Fruit fly (Drosophila melanogaster) whole organism, embryonic: ENCODE measurements around the gene Sk2.

Experiments used
- Abd-B ChIP-seq: fragments of 200-800 bp; sonication (Bioruptor generic); optimal IDR thresholded peaks from 2 replicates; lab custom pipeline; 2018; ENCODE audit warnings: missing biosample characterization, mild to moderate bottlenecking, missing genetic modification characterization, moderate library complexity
- Bgb ChIP-seq: fragments of 200-800 bp; sonication (Bioruptor generic); IDR thresholded peaks from 2 replicates; pipeline ENCODE4 v1.3.6; 2022; ENCODE audit warnings: missing biosample characterization, missing genetic modification characterization; ENCODE audit not compliant: partially characterized antibody
- CG10274 ChIP-seq: fragments of 200-800 bp; sonication (Bioruptor generic); optimal IDR thresholded peaks from 3 replicates; lab custom pipeline; 2017; ENCODE audit warnings: missing biosample characterization, mild to moderate bottlenecking, missing genetic modification characterization
- CG11247 ChIP-seq: fragments of 200-800 bp; sonication (Bioruptor generic); IDR thresholded peaks from 2 replicates; pipeline ENCODE4 v1.3.6; 2022; ENCODE audit warnings: missing biosample characterization, missing genetic modification characterization
- CG11560 ChIP-seq: fragments of 200-800 bp; sonication (Bioruptor generic); IDR thresholded peaks from 3 replicates; pipeline ENCODE4 v1.3.6; 2022; ENCODE audit warnings: missing biosample characterization, missing genetic modification characterization
- CG11695 ChIP-seq: fragments of 200-800 bp; sonication (Bioruptor generic); IDR thresholded peaks from 3 replicates; pipeline ENCODE4 v1.3.6; 2022; ENCODE audit warnings: missing biosample characterization, missing genetic modification characterization
- CG11696 ChIP-seq: fragments of 200-800 bp; sonication (Bioruptor generic); IDR thresholded peaks from 2 replicates; pipeline ENCODE4 v1.3.6; 2022; ENCODE audit warnings: missing biosample characterization, missing genetic modification characterization
- CG12391 ChIP-seq: fragments of 200-800 bp; sonication (Bioruptor generic); optimal IDR thresholded peaks from 3 replicates; lab custom pipeline; 2018; ENCODE audit warnings: missing biosample characterization, mild to moderate bottlenecking, missing genetic modification characterization, moderate library complexity
- CG13624 ChIP-seq: fragments of 200-800 bp; sonication (Bioruptor generic); optimal IDR thresholded peaks from 2 replicates; lab custom pipeline; 2016; ENCODE audit warnings: missing biosample characterization, missing genetic modification characterization
- CG15011 ChIP-seq: fragments of 200-800 bp; sonication (Bioruptor generic); optimal IDR thresholded peaks from 3 replicates; lab custom pipeline; 2018; ENCODE audit warnings: missing biosample characterization, mild to moderate bottlenecking, missing genetic modification characterization
- CG15601 ChIP-seq: fragments of 200-800 bp; sonication (Bioruptor generic); optimal IDR thresholded peaks from 3 replicates; lab custom pipeline; 2019; ENCODE audit warnings: missing biosample characterization, mild to moderate bottlenecking, missing genetic modification characterization, moderate library complexity
- CG17186 ChIP-seq: fragments of 200-800 bp; sonication (Bioruptor generic); optimal IDR thresholded peaks from 3 replicates; lab custom pipeline; 2017; ENCODE audit warnings: missing biosample characterization, missing genetic modification reagents, missing genetic modification characterization
- CG17328 ChIP-seq: fragments of 200-800 bp; sonication (Bioruptor generic); IDR thresholded peaks from 2 replicates; pipeline ENCODE4 v1.3.6; 2022; ENCODE audit warnings: missing biosample characterization, missing genetic modification characterization
- CG17912 ChIP-seq: fragments of 200-800 bp; sonication (Bioruptor generic); optimal IDR thresholded peaks from 2 replicates; lab custom pipeline; 2018; ENCODE audit warnings: missing biosample characterization, mild to moderate bottlenecking, missing genetic modification characterization
- CG18764 ChIP-seq: fragments of 200-800 bp; sonication (Bioruptor generic); optimal IDR thresholded peaks from 3 replicates; lab custom pipeline; 2016; ENCODE audit warnings: missing biosample characterization, missing genetic modification characterization
- CG3407 ChIP-seq: fragments of 200-800 bp; sonication (Bioruptor generic); optimal IDR thresholded peaks from 2 replicates; lab custom pipeline; 2018; ENCODE audit warnings: missing biosample characterization, mild to moderate bottlenecking, missing genetic modification characterization
- CG34376 ChIP-seq: fragments of 200-800 bp; sonication (Bioruptor generic); optimal IDR thresholded peaks from 2 replicates; lab custom pipeline; 2018; ENCODE audit warnings: missing biosample characterization, mild to moderate bottlenecking, missing genetic modification characterization
- CG6175 ChIP-seq: fragments of 200-800 bp; sonication (Bioruptor generic); IDR thresholded peaks from 3 replicates; pipeline ENCODE4 v1.3.6; 2022; ENCODE audit warnings: missing biosample characterization, missing genetic modification characterization
- CHES-1-like ChIP-seq: fragments of 200-800 bp; sonication (Bioruptor generic); optimal IDR thresholded peaks from 2 replicates; lab custom pipeline; 2016; ENCODE audit warnings: missing biosample characterization, missing genetic modification characterization
- Dp ChIP-seq: fragments of 200-800 bp; sonication (Bioruptor generic); optimal IDR thresholded peaks from 2 replicates; lab custom pipeline; 2018; ENCODE audit warnings: missing biosample characterization, mild to moderate bottlenecking, missing genetic modification characterization, moderate library complexity
- Fer2 ChIP-seq: fragments of 200-800 bp; sonication (Bioruptor generic); optimal IDR thresholded peaks from 2 replicates; lab custom pipeline; 2018; ENCODE audit warnings: missing biosample characterization, mild to moderate bottlenecking, missing genetic modification characterization, moderate library complexity
- Hmr ChIP-seq: fragments of 200-800 bp; sonication (Bioruptor generic); optimal IDR thresholded peaks from 3 replicates; lab custom pipeline; 2017; ENCODE audit warnings: mild to moderate bottlenecking, missing biosample characterization, missing genetic modification reagents, missing genetic modification characterization
- Meics ChIP-seq: fragments of 200-800 bp; sonication (Bioruptor generic); optimal IDR thresholded peaks from 2 replicates; lab custom pipeline; 2017; ENCODE audit warnings: missing biosample characterization, mild to moderate bottlenecking, missing genetic modification characterization
- NC2β ChIP-seq: fragments of 200-800 bp; sonication (Bioruptor generic); optimal IDR thresholded peaks from 2 replicates; lab custom pipeline; 2016; ENCODE audit warnings: missing biosample characterization, missing genetic modification characterization
- Neu2 ChIP-seq: fragments of 200-800 bp; sonication (Bioruptor generic); optimal IDR thresholded peaks from 3 replicates; lab custom pipeline; 2016; ENCODE audit warnings: missing biosample characterization, missing genetic modification characterization, borderline replicate concordance
- Sry-β ChIP-seq: fragments of 200-800 bp; sonication (Bioruptor generic); optimal IDR thresholded peaks from 2 replicates; lab custom pipeline; 2018; ENCODE audit warnings: missing biosample characterization, mild to moderate bottlenecking, missing genetic modification characterization, moderate library complexity
- YL-1 ChIP-seq: fragments of 200-800 bp; sonication (Bioruptor generic); optimal IDR thresholded peaks from 3 replicates; lab custom pipeline; 2017; ENCODE audit warnings: missing biosample characterization, mild to moderate bottlenecking, missing genetic modification characterization
- al ChIP-seq: fragments of 200-800 bp; sonication (Bioruptor generic); IDR thresholded peaks from 2 replicates; pipeline ENCODE4 v1.3.6; 2022; ENCODE audit warnings: missing biosample characterization, missing genetic modification characterization
- bcd ChIP-seq: fragments of 200-800 bp; sonication (Bioruptor generic); optimal IDR thresholded peaks from 2 replicates; lab custom pipeline; 2017; ENCODE audit warnings: missing biosample characterization, mild to moderate bottlenecking, missing genetic modification characterization
- chn ChIP-seq: fragments of 200-800 bp; sonication (Bioruptor generic); optimal IDR thresholded peaks from 2 replicates; lab custom pipeline; 2016; ENCODE audit warnings: missing biosample characterization, missing genetic modification characterization
- croc ChIP-seq: fragments of 200-800 bp; sonication (Bioruptor generic); conservative IDR thresholded peaks from 3 replicates; pipeline ENCODE4 v1.3.6; 2022; ENCODE audit warnings: missing biosample characterization, missing genetic modification characterization
- crp ChIP-seq, 2 experiments: fragments of 200-800 bp; sonication (Bioruptor generic); optimal IDR thresholded peaks; 2 replicates in 1 of 2; 3 replicates in 1 of 2; lab custom pipeline; 2017; ENCODE audit warnings: missing biosample characterization in 2 of 2, missing genetic modification characterization in 2 of 2, mild to moderate bottlenecking in 1 of 2, moderate library complexity in 1 of 2
- cwo ChIP-seq: fragments of 200-800 bp; sonication (Bioruptor generic); optimal IDR thresholded peaks from 3 replicates; lab custom pipeline; 2017; ENCODE audit warnings: missing biosample characterization, missing genetic modification characterization, mild to moderate bottlenecking, moderate library complexity, missing genetic modification reagents
- danr ChIP-seq: fragments of 200-800 bp; sonication (Bioruptor generic); IDR thresholded peaks from 2 replicates; pipeline ENCODE4 v1.3.6; 2022; ENCODE audit warnings: missing biosample characterization, missing genetic modification characterization
- dati ChIP-seq: fragments of 200-800 bp; sonication (Bioruptor generic); IDR thresholded peaks from 2 replicates; pipeline ENCODE4 v1.3.6; 2022; ENCODE audit warnings: missing biosample characterization, missing genetic modification characterization
- grau ChIP-seq: fragments of 200-800 bp; optimal IDR thresholded peaks from 3 replicates; lab custom pipeline; 2019; ENCODE audit warnings: missing biosample characterization, mild to moderate bottlenecking, missing genetic modification characterization, moderate library complexity
- hth ChIP-seq: fragments of >200 bp; optimal IDR thresholded peaks from 2 replicates; lab custom pipeline; 2017; ENCODE audit warnings: inconsistent platforms
- jigr1 ChIP-seq: fragments of 200-800 bp; sonication (Bioruptor generic); IDR thresholded peaks from 3 replicates; pipeline ENCODE4 v1.3.6; 2022; ENCODE audit warnings: missing biosample characterization, missing genetic modification characterization
- nom ChIP-seq: fragments of 200-800 bp; sonication (Bioruptor generic); optimal IDR thresholded peaks from 2 replicates; lab custom pipeline; 2017; ENCODE audit warnings: missing biosample characterization, missing genetic modification characterization, mild to moderate bottlenecking, moderate library complexity, missing genetic modification reagents
- pzg ChIP-seq: fragments of 200-800 bp; sonication (Bioruptor generic); optimal IDR thresholded peaks from 3 replicates; lab custom pipeline; 2018; ENCODE audit warnings: missing biosample characterization, mild to moderate bottlenecking, missing genetic modification characterization, moderate library complexity
- repo ChIP-seq: fragments of 200-800 bp; sonication (Bioruptor generic); optimal IDR thresholded peaks from 2 replicates; lab custom pipeline; 2016; ENCODE audit warnings: missing biosample characterization, missing genetic modification characterization
- salm ChIP-seq: fragments of 200-800 bp; sonication (Bioruptor generic); optimal IDR thresholded peaks from 2 replicates; lab custom pipeline; 2018; ENCODE audit warnings: missing biosample characterization, mild to moderate bottlenecking, missing genetic modification characterization
- sc ChIP-seq, 3 experiments: fragments of >200 bp in 2 of 3; fragments of 200-800 bp in 1 of 3; sonication (Bioruptor generic) in 1 of 3; optimal IDR thresholded peaks; 2 replicates in 2 of 3; 3 replicates in 1 of 3; lab custom pipeline; 2017; ENCODE audit warnings: mild to moderate bottlenecking in 1 of 3, missing biosample characterization in 1 of 3, missing genetic modification characterization in 1 of 3, missing genetic modification reagents in 1 of 3
- sens-2 ChIP-seq: fragments of 200-800 bp; sonication (Bioruptor generic); IDR thresholded peaks from 2 replicates; pipeline ENCODE4 v1.3.6; 2022; ENCODE audit warnings: missing biosample characterization, missing genetic modification characterization
- shn ChIP-seq: fragments of 200-800 bp; sonication (Bioruptor generic); optimal IDR thresholded peaks from 3 replicates; lab custom pipeline; 2016; ENCODE audit warnings: missing biosample characterization, missing genetic modification characterization
- tll ChIP-seq, 2 experiments: fragments of 200-800 bp in 1 of 2; fragments of >200 bp in 1 of 2; sonication (Bioruptor generic) in 1 of 2; optimal IDR thresholded peaks; 2 replicates each; lab custom pipeline; 2017 to 2019; ENCODE audit warnings: missing biosample characterization in 2 of 2, missing genetic modification characterization in 2 of 2, mild to moderate bottlenecking in 1 of 2, moderate library complexity in 1 of 2
- unc-4 ChIP-seq: fragments of 200-800 bp; sonication (Bioruptor generic); IDR thresholded peaks from 2 replicates; pipeline ENCODE4 v1.3.6; 2022; ENCODE audit warnings: missing biosample characterization, missing genetic modification characterization; ENCODE audit not compliant: partially characterized antibody
- vvl ChIP-seq: fragments of 200-800 bp; sonication (Bioruptor generic); IDR thresholded peaks from 2 replicates; pipeline ENCODE4 v1.3.6; 2022; ENCODE audit warnings: missing biosample characterization, missing genetic modification characterization
- wek ChIP-seq: fragments of 200-800 bp; sonication (Bioruptor generic); optimal IDR thresholded peaks from 3 replicates; lab custom pipeline; 2018; ENCODE audit warnings: missing biosample characterization, mild to moderate bottlenecking, missing genetic modification characterization, moderate library complexity

Gene Sk2

DNA sequence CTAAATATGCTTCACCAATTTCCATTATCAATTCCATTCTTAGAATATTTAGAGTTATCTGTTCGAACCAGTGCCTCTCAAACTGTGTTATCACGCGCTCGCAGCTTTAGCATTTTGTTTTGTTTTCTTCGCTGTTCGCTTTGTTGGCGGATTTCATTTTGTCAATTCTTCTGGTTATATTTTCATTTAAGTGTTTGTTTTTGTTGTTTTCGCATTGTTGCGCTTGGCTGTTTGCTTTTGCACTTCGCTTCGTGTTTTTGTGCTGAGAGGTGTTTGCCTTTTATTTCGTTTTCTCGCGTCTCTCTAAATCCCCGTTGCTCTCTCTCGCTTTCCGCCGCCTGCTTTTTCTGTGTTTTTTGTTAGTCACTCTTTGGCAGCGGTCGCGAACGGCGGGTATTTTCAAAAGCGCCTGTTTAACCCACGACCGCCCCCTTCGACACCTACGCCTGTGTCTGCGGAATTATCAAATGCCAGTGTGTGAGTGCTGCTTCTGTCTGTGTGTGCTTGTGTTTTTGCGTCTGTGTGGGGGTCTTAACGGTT is 30.8 kb downstream of the Sk2 start (continued):
- peak; percentile 63 for TF ChIP-seq CHES-1-like (GFP tag; lab: Kevin White, UChicago)
- TF ChIP-seq nom (GFP tag; lab: Kevin White, UChicago), result peak; percentile 55
- TF ChIP-seq Meics (GFP tag; lab: Kevin White, UChicago), result peak; percentile 33
- no peak for TF ChIP-seq croc
- TF ChIP-seq CG17912 (GFP tag; lab: Kevin White, UChicago), result peak; percentile 44
- TF ChIP-seq NC2β, result peak; percentile 25
- TF ChIP-seq CG12391 (tag; lab: Kevin White, UChicago), result no peak
- TF ChIP-seq CG11696 (GFP tag; lab: Robert Waterston, UW), result no peak
- TF ChIP-seq Hmr (GFP tag; lab: Kevin White, UChicago), result peak; percentile 63
- no peak for TF ChIP-seq Neu2 (GFP tag; lab: Kevin White, UChicago)
- TF ChIP-seq CG11560 (tag; lab: Robert Waterston, UW), result no peak
- no peak for TF ChIP-seq sc (optimal IDR thresholded peaks at IDR 0.05; lab: Kevin White, UChicago)
- no peak for TF ChIP-seq sc (GFP tag; optimal IDR thresholded peaks at IDR 0.05; lab: Kevin White, UChicago)
- peak; percentile 57 for TF ChIP-seq CG11247
- TF ChIP-seq CG10274 (GFP tag; lab: Kevin White, UChicago), result no peak
- peak; percentile 72 for TF ChIP-seq cwo (GFP tag; lab: Kevin White, UChicago)
- no peak for TF ChIP-seq YL-1 (GFP tag; lab: Kevin White, UChicago)
- TF ChIP-seq CG3407 (GFP tag; lab: Kevin White, UChicago), result no peak
- TF ChIP-seq danr (GFP tag; lab: Robert Waterston, UW), result no peak
- peak; percentile 52; the same call in 2 of the 3 replicates for TF ChIP-seq CG11695 (GFP tag; lab: Robert Waterston, UW)
- TF ChIP-seq hth, result no peak
- TF ChIP-seq grau, result no peak
- peak; percentile 35 for TF ChIP-seq chn
- TF ChIP-seq crp (GFP tag; optimal IDR thresholded peaks at IDR 0.05; lab: Kevin White, UChicago), result peak in 1 of 2 experiments; percentile 15
- TF ChIP-seq pzg, result no peak
- no peak for TF ChIP-seq jigr1 (GFP tag; lab: Robert Waterston, UW)
- TF ChIP-seq CG6175 (GFP tag; lab: Robert Waterston, UW), result no peak
- peak; percentile 75 for TF ChIP-seq vvl (GFP tag; lab: Robert Waterston, UW)
- TF ChIP-seq dati (GFP tag; lab: Robert Waterston, UW), result no peak
- peak; percentile 31 for TF ChIP-seq repo
- no peak for TF ChIP-seq Sry-β (GFP tag; lab: Kevin White, UChicago)
- peak; percentile 80 for TF ChIP-seq CG34376
- 0 out of 2 replicates have a peak, but pooled peaks have one; percentile 22 for TF ChIP-seq CG17328
- TF ChIP-seq Bgb (GFP tag; lab: Robert Waterston, UW), result peak; percentile 43; the same call in 1 of the 2 replicates
- TF ChIP-seq salm (tag; lab: Kevin White, UChicago), result no peak
- TF ChIP-seq unc-4 (GFP tag; lab: Robert Waterston, UW), result no peak
- TF ChIP-seq CG13624 (GFP tag; lab: Kevin White, UChicago), result peak; percentile 23
- TF ChIP-seq Fer2 (tag; lab: Kevin White, UChicago), result no peak
- no peak for TF ChIP-seq Abd-B
- TF ChIP-seq CG17186 (GFP tag; lab: Kevin White, UChicago), result no peak
- TF ChIP-seq CG15011 (GFP tag; lab: Kevin White, UChicago), result no peak
- peak; percentile 63 for TF ChIP-seq wek (GFP tag; lab: Kevin White, UChicago)
- no peak for TF ChIP-seq bcd (GFP tag; lab: Kevin White, UChicago)
- TF ChIP-seq CG15601 (tag; lab: Kevin White, UChicago), result no peak
- peak; percentile 20; the same call in 1 of the 2 replicates for TF ChIP-seq al (GFP tag; lab: Robert Waterston, UW)
- peak; percentile 8 for TF ChIP-seq shn (GFP tag; lab: Kevin White, UChicago)
- no peak for TF ChIP-seq CG18764 (GFP tag; lab: Kevin White, UChicago)
- TF ChIP-seq Dp (GFP tag; lab: Kevin White, UChicago), result peak; percentile 26
- TF ChIP-seq sens-2, result no peak
- no peak for TF ChIP-seq tll (GFP tag; optimal IDR thresholded peaks at IDR 0.05; lab: Kevin White, UChicago)
